Worm (Caenorhabditis elegans): ENCODE data around the gene K08H2.5.

ce11 chrX:13201401-13201800 is 40.7 kb downstream of the K08H2.5 start, which contains the start of gene unc-9:
- no peak for TF ChIP-seq ama-1 (optimal IDR thresholded peaks at IDR 0.05)
- no peak for TF ChIP-seq lin-15B (tag; optimal IDR thresholded peaks at IDR 0.05)
- no peak for TF ChIP-seq fos-1 (tag; optimal IDR thresholded peaks at IDR 0.05)
- no peak for TF ChIP-seq snpc-4 (tag; optimal IDR thresholded peaks at IDR 0.05)
- no peak for TF ChIP-seq ceh-82 (tag; optimal IDR thresholded peaks at IDR 0.05)
- no peak for TF ChIP-seq aly-2 (tag; optimal IDR thresholded peaks at IDR 0.05)
- TF ChIP-seq lsy-2 (tag; optimal IDR thresholded peaks at IDR 0.05), result no peak
- TF ChIP-seq tlp-1 (tag; optimal IDR thresholded peaks at IDR 0.05), result no peak
- TF ChIP-seq nhr-47 (tag; optimal IDR thresholded peaks at IDR 0.05), result no peak
- no peak for TF ChIP-seq elt-3 (tag; optimal IDR thresholded peaks at IDR 0.05)
- TF ChIP-seq lin-39 (tag; optimal IDR thresholded peaks at IDR 0.05), result no peak
- TF ChIP-seq sptf-1 (tag; optimal IDR thresholded peaks at IDR 0.05), result no peak
- TF ChIP-seq sox-4 (tag; optimal IDR thresholded peaks at IDR 0.05), result no peak
